Fruit fly (Drosophila melanogaster) whole organism, prepupa: ENCODE data around the gene Rrp47.

Experiments
- CG10631 ChIP-seq: fragments of 200-800 bp; sonication (Bioruptor generic); optimal IDR thresholded peaks from 2 replicates; lab custom pipeline; 2016; ENCODE audit warnings: missing biosample characterization, missing genetic modification characterization
- CG16779 ChIP-seq: fragments of 200-800 bp; sonication (Bioruptor generic); optimal IDR thresholded peaks from 3 replicates; lab custom pipeline; 2017; ENCODE audit warnings: missing biosample characterization, mild to moderate bottlenecking, missing genetic modification characterization
- CG7368 ChIP-seq: fragments of 200-800 bp; sonication (Bioruptor generic); optimal IDR thresholded peaks from 3 replicates; lab custom pipeline; 2016; ENCODE audit warnings: missing biosample characterization, missing genetic modification characterization
- Hr38 ChIP-seq: sonication (Bioruptor generic); optimal IDR thresholded peaks from 2 replicates; lab custom pipeline; 2016; ENCODE audit warnings: missing biosample characterization, missing genetic modification characterization
- Hr4 ChIP-seq: fragments of 200-800 bp; sonication (Bioruptor generic); optimal IDR thresholded peaks from 3 replicates; lab custom pipeline; 2016; ENCODE audit warnings: missing biosample characterization, missing genetic modification characterization
- Sox14 ChIP-seq: fragments of 200-800 bp; sonication (Bioruptor generic); optimal IDR thresholded peaks from 3 replicates; lab custom pipeline; 2016; ENCODE audit warnings: missing biosample characterization, missing genetic modification characterization
- dac ChIP-seq: fragments of 200-800 bp; sonication (Bioruptor generic); optimal IDR thresholded peaks from 2 replicates; lab custom pipeline; 2017; ENCODE audit warnings: missing biosample characterization, mild to moderate bottlenecking, missing genetic modification characterization

dm6 chrX:15921655-15922054, 23.0 kb upstream of the Rrp47 start, which contains the start of gene CG8916:
- no peak for TF ChIP-seq Hr4 (GFP tag; lab: Kevin White, UChicago)
- TF ChIP-seq CG16779 (tag; lab: Kevin White, UChicago), result no peak
- TF ChIP-seq Sox14 (GFP tag; lab: Kevin White, UChicago), result no peak
- TF ChIP-seq Hr38, result no peak
- TF ChIP-seq dac (GFP tag; lab: Kevin White, UChicago), result no peak
- TF ChIP-seq CG10631, result no peak
- no peak for TF ChIP-seq CG7368
